Worm (Caenorhabditis elegans): ENCODE measurements around the gene ugt-61.

DNA sequence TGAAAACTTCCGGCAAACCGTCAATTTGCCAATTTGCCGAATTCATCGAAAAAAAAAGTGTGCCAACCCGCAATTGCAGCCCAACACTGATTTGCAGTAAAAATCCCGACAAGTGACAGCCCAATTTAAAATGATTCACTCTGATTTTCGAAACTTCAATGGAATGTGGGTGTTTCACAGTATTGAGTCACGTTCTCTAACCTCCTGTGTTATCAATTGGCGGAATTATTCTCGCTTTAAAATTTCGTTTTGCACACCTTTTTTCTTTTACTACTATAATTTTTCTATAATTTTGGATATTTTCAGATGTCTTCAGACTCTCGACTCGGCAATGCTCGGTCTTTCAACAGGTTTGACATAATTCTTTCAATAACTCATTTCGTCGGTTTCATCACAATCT lies 19.9 kb upstream of the ugt-61 start, which contains the start of gene F39G3.5:
- TF ChIP-seq tab-1 (GFP tag; IDR thresholded peaks at IDR 0.05) (no peak), ref-1 (GFP tag; conservative IDR thresholded peaks at IDR 0.05) (no peak), ztf-23 (GFP tag; IDR thresholded peaks at IDR 0.05) (no peak), ztf-29 (GFP tag; IDR thresholded peaks at IDR 0.05) (no peak)
